Worm (Caenorhabditis elegans) whole organism, late embryonic: ENCODE measurements around the gene vps-53.

Source experiments
- madf-2 ChIP-seq: sonication (generic microtip); optimal IDR thresholded peaks from 2 replicates; lab custom pipeline; 2017; ENCODE audit warnings: missing genetic modification characterization, missing compliant biosample characterization
- npax-4 ChIP-seq: sonication (generic microtip); optimal IDR thresholded peaks from 2 replicates; lab custom pipeline; 2016; ENCODE audit warnings: missing genetic modification characterization, missing compliant biosample characterization
- pha-4 ChIP-seq: fragments of 150-350 bp; optimal IDR thresholded peaks from 2 replicates; lab custom pipeline; 2018; ENCODE audit warnings: missing biosample characterization, missing genetic modification reagents, missing genetic modification characterization

DNA sequence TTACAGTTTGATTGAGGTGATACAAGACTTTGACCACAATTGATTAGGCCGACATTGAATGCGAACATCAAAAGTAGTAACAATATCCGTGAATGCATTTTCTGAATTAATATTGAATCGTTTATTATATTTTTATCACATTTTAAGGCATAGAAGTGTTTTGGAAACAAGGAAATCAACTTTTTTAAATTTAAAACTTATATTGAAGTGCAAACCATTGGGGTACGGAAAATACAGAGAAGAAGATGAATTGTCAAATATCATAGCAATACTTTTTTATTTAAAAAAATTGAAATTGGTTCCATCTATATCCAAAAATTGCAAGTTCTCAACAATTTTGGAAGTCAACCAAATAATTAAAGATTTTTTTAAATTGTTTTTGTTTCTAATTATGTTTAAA is 14.1 kb downstream of the vps-53 start, which contains the start of gene T05G5.1:
- TF ChIP-seq pha-4 (tag; lab: Kevin White, UChicago) (no peak), madf-2 (tag; lab: Kevin White, UChicago) (no peak), npax-4 (no peak)
